Fruit fly (Drosophila melanogaster) whole organism, pupa: ENCODE data around the gene peng.
A peak's percentile ranks its signal among the peaks of the same experiment; 100 is the strongest.

Experiments used
- CG15710 ChIP-seq: fragments of 200-800 bp; sonication (Bioruptor generic); optimal IDR thresholded peaks from 2 replicates; lab custom pipeline; 2018; ENCODE audit warnings: missing biosample characterization, mild to moderate bottlenecking, missing genetic modification characterization, moderate library complexity
- CG34367 ChIP-seq: fragments of 200-800 bp; sonication (Bioruptor generic); optimal IDR thresholded peaks from 2 replicates; lab custom pipeline; 2018; ENCODE audit warnings: missing biosample characterization, mild to moderate bottlenecking, missing genetic modification characterization
- CG8159 ChIP-seq: fragments of 200-800 bp; sonication (Bioruptor generic); optimal IDR thresholded peaks from 3 replicates; lab custom pipeline; 2018; ENCODE audit warnings: missing biosample characterization, mild to moderate bottlenecking, missing genetic modification characterization, moderate library complexity
- D1 ChIP-seq: fragments of 200-800 bp; sonication (Bioruptor generic); optimal IDR thresholded peaks from 2 replicates; lab custom pipeline; 2018; ENCODE audit warnings: missing biosample characterization, mild to moderate bottlenecking, missing genetic modification characterization, moderate library complexity
- EcR ChIP-seq: fragments of 200-800 bp; sonication (Bioruptor generic); optimal IDR thresholded peaks from 3 replicates; lab custom pipeline; 2019; ENCODE audit warnings: missing biosample characterization, missing genetic modification characterization, mild to moderate bottlenecking, moderate library complexity, missing genetic modification reagents
- Pif1B ChIP-seq: fragments of 200-800 bp; sonication (Bioruptor generic); optimal IDR thresholded peaks from 3 replicates; lab custom pipeline; 2016; ENCODE audit warnings: missing biosample characterization, missing genetic modification characterization
- Snoo ChIP-seq: fragments of 200-800 bp; sonication (Bioruptor generic); optimal IDR thresholded peaks from 3 replicates; lab custom pipeline; 2017; ENCODE audit warnings: missing biosample characterization, mild to moderate bottlenecking, missing genetic modification characterization, inconsistent platforms
- fd96Ca ChIP-seq: fragments of 200-800 bp; sonication (Bioruptor generic); IDR thresholded peaks from 3 replicates; pipeline ENCODE4 v1.3.6; 2022; ENCODE audit warnings: missing biosample characterization, missing genetic modification characterization
- gl ChIP-seq: fragments of 200-800 bp; sonication (Bioruptor generic); optimal IDR thresholded peaks from 2 replicates; lab custom pipeline; 2018; ENCODE audit warnings: missing biosample characterization, mild to moderate bottlenecking, missing genetic modification characterization

DNA sequence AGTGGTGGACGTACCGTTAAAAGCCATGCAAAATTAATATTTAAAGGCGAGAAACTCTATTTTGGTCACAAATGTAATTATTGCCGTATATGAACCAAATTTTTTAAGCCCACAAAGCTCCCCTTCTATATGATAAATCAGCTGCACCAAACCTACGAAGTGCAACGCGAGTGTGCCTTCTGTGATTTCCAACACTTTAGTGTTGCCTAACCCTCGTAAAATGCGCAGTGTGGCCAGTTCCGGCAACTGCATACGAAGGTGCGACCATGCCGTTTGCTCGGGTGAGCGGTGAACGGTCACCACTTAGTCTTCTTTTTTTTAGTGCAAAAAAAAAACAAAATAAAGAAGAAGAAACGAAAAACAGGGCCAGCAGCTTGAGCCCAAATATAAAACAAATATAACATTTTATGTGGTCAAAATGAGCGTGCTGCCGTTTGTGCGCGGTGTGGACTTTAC lies 10.1 kb downstream of the peng start, which contains the start of the genes tty and fliI:
- peak; percentile 87 for TF ChIP-seq Pif1B
- peak; percentile 53 for TF ChIP-seq EcR (GFP tag; lab: Kevin White, UChicago)
- peak; percentile 87 for TF ChIP-seq CG15710 (tag; lab: Kevin White, UChicago)
- peak; percentile 96 for TF ChIP-seq gl (tag; lab: Kevin White, UChicago)
- peak; percentile 91 for TF ChIP-seq CG34367 (tag; lab: Kevin White, UChicago)
- TF ChIP-seq Snoo (tag; lab: Kevin White, UChicago): peak; percentile 74
- peak; percentile 97 for TF ChIP-seq fd96Ca (GFP tag; lab: Robert Waterston, UW)
- TF ChIP-seq D1 (tag; lab: Kevin White, UChicago): no peak
- TF ChIP-seq CG8159 (tag; lab: Kevin White, UChicago): peak; percentile 85
